Worm (Caenorhabditis elegans) whole organism, young adult: ENCODE data around the gene pfd-5.

Experiments
- K12H6.12 ChIP-seq: fragments of 200-800 bp; sonication (Bioruptor generic); optimal IDR thresholded peaks from 2 replicates; lab custom pipeline; 2018; ENCODE audit warnings: mild to moderate bottlenecking, missing genetic modification characterization, missing compliant biosample characterization
- T07F8.4 ChIP-seq: sonication (generic microtip); optimal IDR thresholded peaks from 2 replicates; lab custom pipeline; 2016; ENCODE audit warnings: mild to moderate bottlenecking, missing genetic modification characterization, moderate library complexity, missing compliant biosample characterization
- T26A5.8 ChIP-seq: sonication (generic microtip); optimal IDR thresholded peaks from 2 replicates; lab custom pipeline; 2016; ENCODE audit warnings: missing genetic modification characterization, missing compliant biosample characterization
- ama-1 ChIP-seq, 3 experiments: fragments of 150-350 bp in 1 of 3; sonication (generic microtip) in 2 of 3; optimal IDR thresholded peaks; 2 replicates each; lab custom pipeline; 2014 to 2018; ENCODE audit warnings: missing biosample characterization in 2 of 3, missing genetic modification characterization in 2 of 3, missing genetic modification reagents in 2 of 3
- atf-7 ChIP-seq: sonication (generic microtip); optimal IDR thresholded peaks from 2 replicates; lab custom pipeline; 2017; ENCODE audit warnings: mild to moderate bottlenecking, missing genetic modification characterization, missing compliant biosample characterization
- attf-5 ChIP-seq: fragments of 200-800 bp; sonication (Bioruptor generic); optimal IDR thresholded peaks from 2 replicates; lab custom pipeline; 2018; ENCODE audit warnings: mild to moderate bottlenecking, missing genetic modification characterization, missing compliant biosample characterization
- ccch-3 ChIP-seq: fragments of 200-800 bp; sonication (Bioruptor generic); optimal IDR thresholded peaks from 2 replicates; lab custom pipeline; 2018; ENCODE audit warnings: mild to moderate bottlenecking, missing genetic modification characterization, missing compliant biosample characterization
- ceh-100 ChIP-seq: fragments of 200-800 bp; sonication (Bioruptor generic); IDR thresholded peaks from 2 replicates; pipeline ENCODE4 v1.3.6; 2022; ENCODE audit warnings: missing genetic modification reagents, missing genetic modification characterization, missing compliant biosample characterization
- ceh-27 ChIP-seq: fragments of 200-800 bp; sonication (Bioruptor generic); optimal IDR thresholded peaks from 2 replicates; lab custom pipeline; 2018; ENCODE audit warnings: mild to moderate bottlenecking, missing genetic modification characterization, moderate library complexity, missing compliant biosample characterization
- ceh-79 ChIP-seq: sonication (generic microtip); optimal IDR thresholded peaks from 2 replicates; lab custom pipeline; 2017; ENCODE audit warnings: mild to moderate bottlenecking, missing genetic modification characterization, missing compliant biosample characterization
- chd-7 ChIP-seq: sonication (generic microtip); optimal IDR thresholded peaks from 2 replicates; lab custom pipeline; 2016; ENCODE audit warnings: mild to moderate bottlenecking, missing genetic modification characterization, moderate library complexity, missing compliant biosample characterization
- dox-1 ChIP-seq: fragments of 200-800 bp; sonication (Bioruptor generic); IDR thresholded peaks from 2 replicates; pipeline ENCODE4 v1.3.6; 2022; ENCODE audit warnings: missing genetic modification reagents, missing genetic modification characterization, missing compliant biosample characterization
- egrh-3 ChIP-seq: fragments of 200-800 bp; sonication (Bioruptor generic); IDR thresholded peaks from 2 replicates; pipeline ENCODE4 v1.3.6; 2022; ENCODE audit warnings: missing genetic modification reagents, missing genetic modification characterization, missing compliant biosample characterization
- ekl-4 ChIP-seq: fragments of 200-800 bp; sonication (Bioruptor generic); IDR thresholded peaks from 2 replicates; pipeline ENCODE4 v1.3.6; 2022; ENCODE audit warnings: missing genetic modification reagents, missing genetic modification characterization, missing compliant biosample characterization
- ets-4 ChIP-seq: fragments of 200-800 bp; sonication (Bioruptor generic); optimal IDR thresholded peaks from 2 replicates; lab custom pipeline; 2018; ENCODE audit warnings: mild to moderate bottlenecking, missing genetic modification characterization, missing compliant biosample characterization
- gei-17 ChIP-seq: fragments of 200-800 bp; sonication (Bioruptor generic); optimal IDR thresholded peaks from 2 replicates; lab custom pipeline; 2018; ENCODE audit warnings: mild to moderate bottlenecking, missing genetic modification characterization, missing compliant biosample characterization
- him-1 ChIP-seq: sonication (generic microtip); optimal IDR thresholded peaks from 2 replicates; lab custom pipeline; 2016; ENCODE audit warnings: missing genotype, missing genetic modification reagents, missing genetic modification characterization, missing compliant biosample characterization
- hlh-26 ChIP-seq: fragments of 200-800 bp; sonication (Bioruptor generic); conservative IDR thresholded peaks from 2 replicates; pipeline ENCODE4 v1.3.6; 2022; ENCODE audit warnings: missing genetic modification reagents, missing genetic modification characterization, missing compliant biosample characterization
- let-526 ChIP-seq: fragments of 200-800 bp; sonication (Bioruptor generic); IDR thresholded peaks from 2 replicates; pipeline ENCODE4 v1.3.6; 2022; ENCODE audit warnings: missing genetic modification reagents, missing genetic modification characterization, missing compliant biosample characterization
- let-607 ChIP-seq, 2 experiments: fragments of 200-800 bp in 1 of 2; sonication (Bioruptor generic) in 1 of 2; sonication (generic microtip) in 1 of 2; optimal IDR thresholded peaks; 2 replicates each; lab custom pipeline; 2016 to 2018; ENCODE audit warnings: mild to moderate bottlenecking in 2 of 2, missing compliant biosample characterization in 2 of 2, missing genetic modification characterization in 2 of 2, moderate library complexity in 2 of 2, missing genotype in 1 of 2
- lin-26 ChIP-seq: fragments of 200-800 bp; sonication (Bioruptor generic); IDR thresholded peaks from 2 replicates; pipeline ENCODE4 v1.3.6; 2022; ENCODE audit warnings: missing genetic modification reagents, missing genetic modification characterization, missing compliant biosample characterization
- lin-54 ChIP-seq: fragments of 200-800 bp; sonication (Bioruptor generic); optimal IDR thresholded peaks from 2 replicates; lab custom pipeline; 2018; ENCODE audit warnings: mild to moderate bottlenecking, missing genetic modification characterization, missing compliant biosample characterization
- lsl-1 ChIP-seq: fragments of 200-800 bp; sonication (Bioruptor generic); optimal IDR thresholded peaks from 2 replicates; lab custom pipeline; 2018; ENCODE audit warnings: mild to moderate bottlenecking, missing genetic modification characterization, moderate library complexity, missing compliant biosample characterization
- lsy-27 ChIP-seq: sonication (generic microtip); optimal IDR thresholded peaks from 2 replicates; lab custom pipeline; 2017; ENCODE audit warnings: missing genetic modification characterization, mild to moderate bottlenecking, missing compliant biosample characterization, antibody characterized with exemption, missing genotype, borderline replicate concordance; ENCODE audit not compliant: insufficient read depth
- madf-10 ChIP-seq: sonication (generic microtip); optimal IDR thresholded peaks from 2 replicates; lab custom pipeline; 2016; ENCODE audit warnings: mild to moderate bottlenecking, missing genetic modification characterization, missing compliant biosample characterization
- madf-3 ChIP-seq: fragments of 200-800 bp; sonication (Bioruptor generic); IDR thresholded peaks from 2 replicates; pipeline ENCODE4 v1.3.6; 2022; ENCODE audit warnings: missing genetic modification reagents, missing genetic modification characterization, missing compliant biosample characterization
- mel-28 ChIP-seq: sonication (generic microtip); optimal IDR thresholded peaks from 2 replicates; lab custom pipeline; 2016; ENCODE audit warnings: borderline replicate concordance, mild to moderate bottlenecking, missing genetic modification characterization, missing compliant biosample characterization
- mxl-1 ChIP-seq: sonication (generic microtip); optimal IDR thresholded peaks from 2 replicates; lab custom pipeline; 2016; ENCODE audit warnings: missing genetic modification characterization, missing compliant biosample characterization
- nfyb-1 ChIP-seq: fragments of 200-800 bp; sonication (Bioruptor generic); IDR thresholded peaks from 2 replicates; pipeline ENCODE4 v1.3.6; 2022; ENCODE audit warnings: missing genetic modification reagents, missing genetic modification characterization, missing compliant biosample characterization
- nhr-179 ChIP-seq: sonication (generic microtip); optimal IDR thresholded peaks from 2 replicates; lab custom pipeline; 2016; ENCODE audit warnings: mild to moderate bottlenecking, missing genetic modification characterization, missing compliant biosample characterization
- nhr-27 ChIP-seq: fragments of 200-800 bp; sonication (Bioruptor generic); optimal IDR thresholded peaks from 2 replicates; lab custom pipeline; 2018; ENCODE audit warnings: mild to moderate bottlenecking, missing genetic modification characterization, moderate library complexity, missing compliant biosample characterization
- nhr-80 ChIP-seq: sonication (generic microtip); optimal IDR thresholded peaks from 2 replicates; lab custom pipeline; 2016; ENCODE audit warnings: missing genetic modification characterization, missing compliant biosample characterization
- rec-8 ChIP-seq, 2 experiments: sonication (generic microtip); optimal IDR thresholded peaks; 2 replicates each; lab custom pipeline; 2016; ENCODE audit warnings: mild to moderate bottlenecking in 2 of 2, missing genetic modification characterization in 2 of 2, missing genetic modification reagents in 2 of 2, missing genotype in 2 of 2, missing biosample characterization in 1 of 2, missing compliant biosample characterization in 1 of 2, moderate library complexity in 1 of 2
- rpc-1 ChIP-seq, 2 experiments: fragments of 150-350 bp in 1 of 2; sonication (generic microtip) in 1 of 2; optimal IDR thresholded peaks; 2 replicates each; lab custom pipeline; 2014 to 2018; ENCODE audit warnings: missing biosample characterization in 1 of 2, missing genetic modification characterization in 1 of 2, missing genetic modification reagents in 1 of 2, missing genotype in 1 of 2
- snpc-3.4 ChIP-seq: sonication (generic microtip); optimal IDR thresholded peaks from 2 replicates; lab custom pipeline; 2017; ENCODE audit warnings: missing genetic modification characterization, mild to moderate bottlenecking, missing compliant biosample characterization, antibody characterized with exemption, moderate library complexity, missing genotype, missing genetic modification reagents
- sptf-2 ChIP-seq: fragments of 200-800 bp; sonication (Bioruptor generic); optimal IDR thresholded peaks from 2 replicates; lab custom pipeline; 2018; ENCODE audit warnings: mild to moderate bottlenecking, missing genetic modification characterization, missing compliant biosample characterization
- tbx-9 ChIP-seq: sonication (generic microtip); optimal IDR thresholded peaks from 2 replicates; lab custom pipeline; 2016; ENCODE audit warnings: borderline replicate concordance, missing genetic modification characterization, inconsistent platforms, missing compliant biosample characterization
- unc-62 ChIP-seq: fragments of 150-350 bp; optimal IDR thresholded peaks from 2 replicates; lab custom pipeline; 2014; ENCODE audit warnings: missing biosample characterization, missing genetic modification reagents, missing genetic modification characterization
- zfh-2 ChIP-seq: fragments of 200-800 bp; sonication (Bioruptor generic); conservative IDR thresholded peaks from 2 replicates; pipeline ENCODE4 v1.3.6; 2022; ENCODE audit warnings: missing genetic modification reagents, missing genetic modification characterization, missing compliant biosample characterization
- ztf-22 ChIP-seq: fragments of 200-800 bp; sonication (Bioruptor generic); optimal IDR thresholded peaks from 2 replicates; lab custom pipeline; 2018; ENCODE audit warnings: mild to moderate bottlenecking, missing genetic modification characterization, moderate library complexity, missing compliant biosample characterization
- ztf-26 ChIP-seq: sonication (generic microtip); optimal IDR thresholded peaks from 2 replicates; lab custom pipeline; 2017; ENCODE audit warnings: missing genetic modification characterization, missing compliant biosample characterization
- ztf-28 ChIP-seq: fragments of 200-800 bp; sonication (Bioruptor generic); IDR thresholded peaks from 2 replicates; pipeline ENCODE4 v1.3.6; 2022; ENCODE audit warnings: missing genetic modification reagents, missing genetic modification characterization, missing compliant biosample characterization

The pfd-5 gene

ce11 chrIII:7161055-7161454, 37.6 kb downstream of the pfd-5 start, which contains the start of gene rnp-7:
Gene rnp-7 (minus strand): TSS chrIII:7161155.
- TF ChIP-seq chd-7 (tag; lab: Kevin White, UChicago) (no peak), lin-26 (GFP tag; lab: Robert Waterston, UW) (no peak), hlh-26 (GFP tag; lab: Robert Waterston, UW) (no peak), gei-17 (GFP tag; lab: Kevin White, UChicago) (no peak), egrh-3 (GFP tag; lab: Robert Waterston, UW) (no peak)

ce11 chrIII:7159246-7159645, 39.4 kb downstream of the pfd-5 start:
- TF ChIP-seq sptf-2 (GFP tag; lab: Kevin White, UChicago) = no peak
- no peak for TF ChIP-seq lsl-1
- no peak for TF ChIP-seq ccch-3 (GFP tag; lab: Kevin White, UChicago)
- TF ChIP-seq nfyb-1 (GFP tag; lab: Robert Waterston, UW) = no peak
- TF ChIP-seq ztf-26 (tag; lab: Kevin White, UChicago) = no peak
- TF ChIP-seq nhr-179 (tag; lab: Kevin White, UChicago) = no peak
- no peak for TF ChIP-seq ets-4 (GFP tag; lab: Kevin White, UChicago)
- no peak for TF ChIP-seq him-1 (tag; lab: Kevin White, UChicago)
- no peak for TF ChIP-seq snpc-3.4 (tag; lab: Kevin White, UChicago)
- TF ChIP-seq nhr-80 (tag; lab: Kevin White, UChicago) = no peak
- TF ChIP-seq attf-5 = no peak
- TF ChIP-seq rpc-1 (optimal IDR thresholded peaks at IDR 0.05; lab: Kevin White, UChicago) = no peak
- TF ChIP-seq rpc-1 (tag; optimal IDR thresholded peaks at IDR 0.05; lab: Kevin White, UChicago) = no peak
- TF ChIP-seq atf-7 = no peak
- no peak for TF ChIP-seq ceh-100 (GFP tag; lab: Robert Waterston, UW)
- no peak for TF ChIP-seq ztf-28
- no peak for TF ChIP-seq ceh-27 (GFP tag; lab: Kevin White, UChicago)
- TF ChIP-seq egrh-3 (GFP tag; lab: Robert Waterston, UW) = no peak
- no peak for TF ChIP-seq let-526 (GFP tag; lab: Robert Waterston, UW)
- TF ChIP-seq unc-62 (GFP tag; lab: Kevin White, UChicago) = no peak

DNA sequence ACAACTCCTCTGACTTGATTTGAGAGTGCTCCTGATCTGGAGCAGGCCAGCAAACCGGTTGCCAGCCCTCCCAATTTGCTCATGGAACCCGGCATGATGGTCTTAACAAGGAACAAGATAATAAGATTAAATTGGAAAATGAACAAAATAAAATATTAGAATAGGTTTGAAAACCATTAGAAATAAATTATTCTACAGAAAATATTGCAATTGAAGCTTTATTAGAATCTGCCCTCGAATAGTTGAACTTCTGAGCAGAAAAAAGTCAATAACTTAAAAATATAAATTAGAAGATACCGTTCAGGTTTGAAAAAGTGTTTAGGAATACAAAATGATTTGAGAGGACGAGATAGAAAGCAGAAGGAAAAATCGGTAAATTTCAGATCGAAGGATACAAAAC, 40.0 kb downstream of the pfd-5 start, which contains the start of gene nuo-4:
TSS of gene nuo-4 (minus strand) at position 101 of the 400 bp plus-strand sequence.
- no peak for TF ChIP-seq let-526 (GFP tag; lab: Robert Waterston, UW)
- peak; percentile 73; the same call in 1 of the 2 replicates for TF ChIP-seq madf-3
- no peak for TF ChIP-seq nhr-27 (tag; lab: Kevin White, UChicago)
- no peak for TF ChIP-seq rec-8 (tag; optimal IDR thresholded peaks at IDR 0.05; lab: Kevin White, UChicago)
- TF ChIP-seq, all 124 proteins: peak for 1

- no peak for TF ChIP-seq mel-28 (tag; lab: Kevin White, UChicago)
- TF ChIP-seq ama-1 (optimal IDR thresholded peaks at IDR 0.05; lab: Kevin White, UChicago) = peak; percentile 3
- TF ChIP-seq ama-1 (GFP tag; optimal IDR thresholded peaks at IDR 0.05; lab: Kevin White, UChicago) = no peak
- no peak for TF ChIP-seq lsy-27 (tag; lab: Kevin White, UChicago)
- TF ChIP-seq T07F8.4 (tag; lab: Kevin White, UChicago) = peak; percentile 4
- no peak for TF ChIP-seq ztf-22 (GFP tag; lab: Kevin White, UChicago)
- peak; percentile 71 for TF ChIP-seq madf-10 (tag; lab: Kevin White, UChicago)
- peak; percentile 60 for TF ChIP-seq lin-54
- TF ChIP-seq sptf-2 (GFP tag; lab: Kevin White, UChicago) = no peak
- TF ChIP-seq T26A5.8 = no peak
- TF ChIP-seq zfh-2 (GFP tag; lab: Robert Waterston, UW) = peak; percentile 81
- TF ChIP-seq ccch-3 (GFP tag; lab: Kevin White, UChicago) = no peak
- TF ChIP-seq tbx-9 (tag; lab: Kevin White, UChicago) = no peak
- TF ChIP-seq gei-17 (GFP tag; lab: Kevin White, UChicago) = peak; percentile 12
- no peak for TF ChIP-seq ztf-28
- TF ChIP-seq let-607 (tag; optimal IDR thresholded peaks at IDR 0.05; lab: Kevin White, UChicago) = peak; percentile 63 to 70
- peak; percentile 73 for TF ChIP-seq dox-1 (GFP tag; lab: Robert Waterston, UW)
- peak; percentile 26 for TF ChIP-seq ets-4 (GFP tag; lab: Kevin White, UChicago)
- no peak for TF ChIP-seq ceh-79 (tag; lab: Kevin White, UChicago)
- no peak for TF ChIP-seq mxl-1
- peak; percentile 85 for TF ChIP-seq ekl-4 (GFP tag; lab: Robert Waterston, UW)
- TF ChIP-seq K12H6.12 (tag; lab: Kevin White, UChicago) = peak; percentile 94
Observed at ce11 chrIII:7155631-7156030, 43.1 kb downstream of the pfd-5 start.
